Fruit fly (Drosophila melanogaster) whole organism, wandering third instar larva: ENCODE measurements around the gene Sil1.

ENCODE experiments used
- Abd-B ChIP-seq: fragments of >200 bp; optimal IDR thresholded peaks from 2 replicates; lab custom pipeline; 2017; ENCODE audit warnings: missing biosample characterization, missing genetic modification characterization
- CG32264 ChIP-seq: fragments of 200-800 bp; sonication (Bioruptor generic); optimal IDR thresholded peaks from 2 replicates; lab custom pipeline; 2016; ENCODE audit warnings: missing biosample characterization, missing genetic modification characterization
- CG9705 ChIP-seq: fragments of 200-800 bp; sonication (Bioruptor generic); optimal IDR thresholded peaks from 2 replicates; lab custom pipeline; 2018; ENCODE audit warnings: missing biosample characterization, mild to moderate bottlenecking, missing genetic modification characterization
- CrebA ChIP-seq: fragments of 200-800 bp; sonication (Bioruptor generic); optimal IDR thresholded peaks from 2 replicates; lab custom pipeline; 2016; ENCODE audit warnings: missing biosample characterization, mild to moderate bottlenecking, missing genetic modification characterization, borderline replicate concordance
- Dfd ChIP-seq: fragments of >200 bp; optimal IDR thresholded peaks from 2 replicates; lab custom pipeline; 2017; ENCODE audit warnings: missing biosample characterization, missing genetic modification characterization
- Dif ChIP-seq: fragments of 200-275, 200-300 bp; sonication (Bioruptor generic); optimal IDR thresholded peaks from 2 replicates; lab custom pipeline; 2018; ENCODE audit warnings: missing biosample characterization, missing genetic modification characterization; ENCODE audit not compliant: partially characterized antibody
- GATAd ChIP-seq: sonication (Bioruptor generic); optimal IDR thresholded peaks from 2 replicates; lab custom pipeline; 2016; ENCODE audit warnings: missing biosample characterization, missing genetic modification characterization
- HLH106 ChIP-seq: fragments of 200-800 bp; optimal IDR thresholded peaks from 3 replicates; lab custom pipeline; 2019; ENCODE audit warnings: missing biosample characterization, mild to moderate bottlenecking, missing genetic modification characterization, moderate library complexity
- Hnf4 ChIP-seq: fragments of 200-800 bp; sonication (Bioruptor generic); optimal IDR thresholded peaks from 2 replicates; lab custom pipeline; 2016; ENCODE audit warnings: missing biosample characterization, mild to moderate bottlenecking, missing genetic modification characterization
- Hr78 ChIP-seq: fragments of >200 bp; optimal IDR thresholded peaks from 2 replicates; lab custom pipeline; 2017; ENCODE audit warnings: missing biosample characterization, missing genetic modification characterization
- Hr83 ChIP-seq: fragments of 200-300 bp; sonication (Bioruptor generic); optimal IDR thresholded peaks from 2 replicates; lab custom pipeline; 2016; ENCODE audit warnings: missing biosample characterization, mild to moderate bottlenecking, missing genetic modification characterization, moderate library complexity; ENCODE audit not compliant: poor library complexity, severe bottlenecking
- Jra ChIP-seq: sonication (Bioruptor generic); optimal IDR thresholded peaks from 2 replicates; lab custom pipeline; 2016; ENCODE audit warnings: missing biosample characterization, missing genetic modification characterization
- Mio ChIP-seq: sonication (Bioruptor generic); optimal IDR thresholded peaks from 2 replicates; lab custom pipeline; 2016; ENCODE audit warnings: missing biosample characterization, missing genetic modification characterization
- Myc ChIP-seq: fragments of >200 bp; optimal IDR thresholded peaks from 2 replicates; lab custom pipeline; 2017
- N ChIP-seq: fragments of >200 bp; optimal IDR thresholded peaks from 2 replicates; lab custom pipeline; 2018; ENCODE audit warnings: missing biosample characterization, missing external identifiers, missing genetic modification characterization
- OdsH ChIP-seq: fragments of 200-800 bp; sonication (Bioruptor generic); optimal IDR thresholded peaks from 2 replicates; lab custom pipeline; 2016; ENCODE audit warnings: missing biosample characterization, mild to moderate bottlenecking, missing genetic modification characterization
- Rel ChIP-seq, 2 experiments: fragments of 200-800 bp; sonication (Bioruptor generic) in 1 of 2; optimal IDR thresholded peaks; 2 replicates in 1 of 2; 3 replicates in 1 of 2; lab custom pipeline; 2016 to 2019; ENCODE audit warnings: mild to moderate bottlenecking in 2 of 2, missing biosample characterization in 2 of 2, missing genetic modification characterization in 2 of 2, moderate library complexity in 1 of 2
- Sp1 ChIP-seq: fragments of 200-800 bp; sonication (Bioruptor generic); optimal IDR thresholded peaks from 3 replicates; lab custom pipeline; 2019; ENCODE audit warnings: missing biosample characterization, mild to moderate bottlenecking, missing genetic modification characterization, moderate library complexity
- Vsx2 ChIP-seq: fragments of 200-300, 225-300 bp; sonication (Bioruptor generic); optimal IDR thresholded peaks from 2 replicates; lab custom pipeline; 2018; ENCODE audit warnings: missing biosample characterization, missing genetic modification characterization; ENCODE audit not compliant: partially characterized antibody
- br ChIP-seq: fragments of 200-800 bp; sonication (Bioruptor generic); optimal IDR thresholded peaks from 2 replicates; lab custom pipeline; 2016; ENCODE audit warnings: missing biosample characterization, missing genetic modification characterization
- brk ChIP-seq: fragments of 200-800 bp; sonication (Bioruptor generic); optimal IDR thresholded peaks from 2 replicates; lab custom pipeline; 2016; ENCODE audit warnings: missing biosample characterization, mild to moderate bottlenecking, missing genetic modification characterization
- dl ChIP-seq, 2 experiments: fragments of 175-275, 200-275 bp in 1 of 2; fragments of 200-275 bp in 1 of 2; sonication (Bioruptor generic); optimal IDR thresholded peaks; lab custom pipeline; 2018; ENCODE audit warnings: mild to moderate bottlenecking in 2 of 2, missing biosample characterization in 2 of 2, missing genetic modification characterization in 2 of 2, moderate library complexity in 2 of 2; ENCODE audit not compliant: partially characterized antibody in 2 of 2, insufficient read depth in 1 of 2
- dmrt93B ChIP-seq: fragments of 200-800 bp; sonication (Bioruptor generic); optimal IDR thresholded peaks from 2 replicates; lab custom pipeline; 2018; ENCODE audit warnings: missing biosample characterization, mild to moderate bottlenecking, missing genetic modification characterization
- dsf ChIP-seq: sonication (Bioruptor generic); optimal IDR thresholded peaks from 2 replicates; lab custom pipeline; 2016; ENCODE audit warnings: missing biosample characterization, missing genetic modification characterization, borderline replicate concordance
- ey ChIP-seq: fragments of 200-800 bp; sonication (Bioruptor generic); optimal IDR thresholded peaks from 2 replicates; lab custom pipeline; 2016; ENCODE audit warnings: missing biosample characterization, missing genetic modification characterization
- foxo ChIP-seq, 2 experiments: fragments of 200-800 bp; sonication (Bioruptor generic); optimal IDR thresholded peaks; 2 replicates in 1 of 2; 3 replicates in 1 of 2; lab custom pipeline; 2016 to 2017; ENCODE audit warnings: missing biosample characterization in 2 of 2, missing genetic modification characterization in 2 of 2
- fru ChIP-seq: fragments of 200-800 bp; sonication (Bioruptor generic); optimal IDR thresholded peaks from 3 replicates; lab custom pipeline; 2016; ENCODE audit warnings: missing biosample characterization, mild to moderate bottlenecking, missing genetic modification characterization
- h ChIP-seq: fragments of 200-800 bp; sonication (Bioruptor generic); optimal IDR thresholded peaks from 3 replicates; lab custom pipeline; 2016; ENCODE audit warnings: missing biosample characterization, mild to moderate bottlenecking, missing genetic modification characterization
- jim ChIP-seq: fragments of 175-275, 200-325 bp; sonication (Bioruptor generic); optimal IDR thresholded peaks from 2 replicates; lab custom pipeline; 2016; ENCODE audit warnings: missing biosample characterization, mild to moderate bottlenecking, missing genetic modification characterization
- lola ChIP-seq: fragments of >200 bp; optimal IDR thresholded peaks from 2 replicates; lab custom pipeline; 2017; ENCODE audit warnings: missing biosample characterization, missing genetic modification characterization
- pan ChIP-seq: fragments of >200 bp; optimal IDR thresholded peaks from 2 replicates; lab custom pipeline; 2017
- psq ChIP-seq: fragments of 200-800 bp; sonication (Bioruptor generic); optimal IDR thresholded peaks from 3 replicates; lab custom pipeline; 2017; ENCODE audit warnings: missing biosample characterization, mild to moderate bottlenecking, missing genetic modification characterization, moderate library complexity
- rgr ChIP-seq: fragments of 200-800 bp; sonication (Bioruptor generic); optimal IDR thresholded peaks from 3 replicates; lab custom pipeline; 2016; ENCODE audit warnings: missing biosample characterization, mild to moderate bottlenecking, missing genetic modification characterization
- sage ChIP-seq: fragments of 200-800 bp; sonication (Bioruptor generic); optimal IDR thresholded peaks from 2 replicates; lab custom pipeline; 2016; ENCODE audit warnings: missing biosample characterization, mild to moderate bottlenecking, missing genetic modification characterization
- sv ChIP-seq: fragments of 200-800 bp; sonication (Bioruptor generic); optimal IDR thresholded peaks from 3 replicates; lab custom pipeline; 2016; ENCODE audit warnings: missing biosample characterization, missing genetic modification characterization
- tai ChIP-seq: sonication (Bioruptor generic); optimal IDR thresholded peaks from 2 replicates; lab custom pipeline; 2016; ENCODE audit warnings: missing biosample characterization, missing genetic modification characterization
- usp ChIP-seq: fragments of >200 bp; optimal IDR thresholded peaks from 2 replicates; lab custom pipeline; 2017; ENCODE audit warnings: missing biosample characterization, missing genetic modification characterization
- woc ChIP-seq: sonication (Bioruptor generic); optimal IDR thresholded peaks from 2 replicates; lab custom pipeline; 2016; ENCODE audit warnings: missing biosample characterization, mild to moderate bottlenecking, missing genetic modification characterization

The Sil1 gene

dm6 chr3R:25260670-25261069 is 25.3 kb upstream of the Sil1 start:
- TF ChIP-seq jim (GFP tag; lab: Kevin White, UChicago) (no peak), CG32264 (GFP tag; lab: Kevin White, UChicago) (no peak), tai (GFP tag; lab: Kevin White, UChicago) (no peak), CrebA (GFP tag; lab: Kevin White, UChicago) (no peak), Dif (no peak), dmrt93B (GFP tag; lab: Kevin White, UChicago) (no peak), dl (GFP tag; optimal IDR thresholded peaks at IDR 0.05; lab: Kevin White, UChicago; ENCODE audit: insufficient read depth in 1 of 2, partially characterized antibody in 2 of 2) (no peak), Myc (no peak), fru (GFP tag; lab: Kevin White, UChicago) (no peak), lola (GFP tag; lab: Kevin White, UChicago) (no peak)

DNA sequence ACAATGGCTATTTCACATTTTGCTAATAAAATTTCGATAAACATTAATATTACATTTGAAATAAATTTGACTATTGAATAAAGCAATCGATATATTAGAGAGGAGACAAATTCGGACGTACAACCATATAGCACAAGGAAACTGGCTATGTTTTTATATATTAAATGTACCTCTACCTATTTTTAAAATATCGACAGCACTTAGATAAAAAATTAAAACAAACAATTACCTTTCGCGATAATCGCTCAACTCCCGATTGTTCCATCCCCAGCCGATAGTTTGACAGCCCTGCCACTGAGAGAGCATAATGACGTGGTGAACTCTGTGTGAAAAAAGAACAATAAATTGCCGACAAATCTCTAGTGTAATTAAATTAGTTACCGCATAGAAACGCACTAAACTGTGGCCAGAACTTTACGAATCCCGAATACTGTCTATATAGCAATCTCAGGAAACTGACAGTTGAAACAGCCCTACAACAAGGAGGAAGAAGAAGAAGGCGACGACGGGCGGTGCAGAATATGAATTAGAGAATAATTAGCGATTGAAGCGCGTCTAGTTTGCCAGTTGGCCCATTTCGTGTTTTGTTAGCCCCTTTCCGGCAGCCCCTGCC is 23.4 kb upstream of the Sil1 start, which contains the start of gene CG11857:
CG11857 (plus strand) TSS at position 271 of the 613 bp plus-strand sequence.
- TF ChIP-seq ey (GFP tag; lab: Kevin White, UChicago) (peak; percentile 97), Abd-B (no peak), rgr (GFP tag; lab: Kevin White, UChicago) (peak; percentile 98), usp (no peak), CrebA (GFP tag; lab: Kevin White, UChicago) (no peak), jim (GFP tag; lab: Kevin White, UChicago) (peak; percentile 43), Dif (no peak), psq (GFP tag; lab: Kevin White, UChicago) (peak; percentile 94), woc (peak; percentile 97), HLH106 (tag; lab: Kevin White, UChicago) (peak; percentile 98), dmrt93B (GFP tag; lab: Kevin White, UChicago) (peak; percentile 96), Mio (GFP tag; lab: Kevin White, UChicago) (peak; percentile 79), Hnf4 (GFP tag; lab: Kevin White, UChicago) (peak; percentile 99), Hr83 (peak; percentile 96), lola (GFP tag; lab: Kevin White, UChicago) (no peak), Dfd (GFP tag; lab: Kevin White, UChicago) (no peak), br (peak; percentile 96), Jra (GFP tag; lab: Kevin White, UChicago) (peak; percentile 98), sage (GFP tag; lab: Kevin White, UChicago) (no peak), CG32264 (GFP tag; lab: Kevin White, UChicago) (peak; percentile 93), Myc (peak; percentile 25), sv (GFP tag; lab: Kevin White, UChicago) (peak; percentile 98), Sp1 (peak; percentile 96), dsf (peak; percentile 94), foxo (GFP tag; optimal IDR thresholded peaks at IDR 0.05; lab: Kevin White, UChicago) (peak; percentile 89 to 98), tai (GFP tag; lab: Kevin White, UChicago) (no peak), OdsH (GFP tag; lab: Kevin White, UChicago) (peak; percentile 96), pan (no peak), fru (GFP tag; lab: Kevin White, UChicago) (peak; percentile 97), GATAd (GFP tag; lab: Kevin White, UChicago) (peak; percentile 94), N (GFP tag; lab: Kevin White, UChicago) (no peak), Rel (GFP tag; optimal IDR thresholded peaks at IDR 0.05; lab: Kevin White, UChicago) (peak; percentile 40), Rel (tag; optimal IDR thresholded peaks at IDR 0.05; lab: Kevin White, UChicago) (peak; percentile 82), dl (GFP tag; optimal IDR thresholded peaks at IDR 0.05; lab: Kevin White, UChicago; ENCODE audit: insufficient read depth in 1 of 2, partially characterized antibody in 2 of 2) (no peak), Hr78 (GFP tag; lab: Kevin White, UChicago) (no peak), CG9705 (peak; percentile 95), Vsx2 (no peak), h (GFP tag; lab: Kevin White, UChicago) (peak; percentile 99), brk (GFP tag; lab: Kevin White, UChicago) (no peak)
- TF ChIP-seq, all 38 proteins: peak for 24
